Fruit fly (Drosophila melanogaster): ENCODE data around the gene CG3842.

dm6 chrX:6291083-6291699, 46.4 kb upstream of the CG3842 start, which contains the start of the genes Rpt4 and mldr:
- no peak for TF ChIP-seq Hr3 (GFP tag; optimal IDR thresholded peaks at IDR 0.05)
- TF ChIP-seq GATAe (GFP tag; conservative IDR thresholded peaks at IDR 0.05), result no peak

Data from whole organism, embryonic.